Fruit fly (Drosophila melanogaster): Measurements from ENCODE around the gene CG40486.
A peak's percentile ranks its signal among the peaks of the same experiment; 100 is the strongest.

CG40486 gene

DNA sequence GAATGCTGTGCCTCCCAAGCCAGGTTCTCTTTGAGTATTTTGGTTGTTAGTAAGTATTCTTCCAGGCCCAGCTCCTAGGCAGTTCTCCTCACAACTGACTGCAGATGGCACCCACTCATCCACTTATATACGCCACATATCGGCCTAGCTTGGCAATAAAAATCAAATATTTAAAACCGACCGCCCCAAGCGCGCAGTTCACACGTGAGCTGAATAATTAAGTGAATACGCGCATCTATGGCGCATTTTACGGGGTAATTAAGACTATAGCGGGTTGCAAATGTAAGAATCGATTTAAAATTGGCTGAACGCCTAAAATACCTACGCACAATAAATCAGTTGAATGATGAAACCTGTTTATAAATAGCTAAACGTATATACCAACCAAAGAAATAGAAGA lies at the start of gene CG40486:
Gene CG40486, minus strand, starts transcription at position 101 of the 400 bp plus-strand sequence.
- no peak for TF ChIP-seq CG8159 (tag; optimal IDR thresholded peaks at IDR 0.05)
- TF ChIP-seq gl (tag; optimal IDR thresholded peaks at IDR 0.05): no peak
- TF ChIP-seq Pif1B (GFP tag; optimal IDR thresholded peaks at IDR 0.05): no peak
- no peak for TF ChIP-seq fd96Ca (GFP tag; IDR thresholded peaks at IDR 0.05)
- no peak for TF ChIP-seq EcR (GFP tag; optimal IDR thresholded peaks at IDR 0.05)
- TF ChIP-seq CG15710 (tag; optimal IDR thresholded peaks at IDR 0.05): no peak
- no peak for TF ChIP-seq CG4496 (GFP tag; IDR thresholded peaks at IDR 0.05)
- TF ChIP-seq Pif1A (GFP tag; optimal IDR thresholded peaks at IDR 0.05): no peak
- TF ChIP-seq CG10348 (GFP tag; IDR thresholded peaks at IDR 0.05): no peak
- no peak for TF ChIP-seq Ets98B (GFP tag; IDR thresholded peaks at IDR 0.05)
- TF ChIP-seq CG13204 (GFP tag; optimal IDR thresholded peaks at IDR 0.05): no peak
- TF ChIP-seq CG8301 (tag; optimal IDR thresholded peaks at IDR 0.05): no peak
- no peak for TF ChIP-seq rn (GFP tag; IDR thresholded peaks at IDR 0.05)

DNA sequence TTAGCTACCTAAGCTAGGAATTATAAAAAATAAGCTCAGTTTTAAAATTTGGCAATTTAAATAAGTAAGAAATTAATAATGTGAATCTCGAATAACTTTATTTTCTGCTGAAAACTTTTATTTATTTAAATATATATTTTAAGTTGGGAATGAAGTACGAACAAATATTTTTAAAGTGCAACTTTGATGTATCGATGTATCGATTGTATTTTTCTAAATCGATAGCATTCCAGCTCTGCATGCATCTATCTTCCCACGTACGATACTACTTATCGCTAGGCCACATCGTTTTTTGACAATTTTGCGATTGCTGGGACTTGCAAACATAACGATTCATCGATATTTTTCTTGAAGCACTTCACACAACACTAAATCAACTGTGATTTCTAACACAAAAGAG lies 47.5 kb upstream of the CG40486 start:
- TF ChIP-seq Pif1A (GFP tag; optimal IDR thresholded peaks at IDR 0.05): no peak
- TF ChIP-seq CG14655 (GFP tag; optimal IDR thresholded peaks at IDR 0.05): peak; percentile 18

DNA sequence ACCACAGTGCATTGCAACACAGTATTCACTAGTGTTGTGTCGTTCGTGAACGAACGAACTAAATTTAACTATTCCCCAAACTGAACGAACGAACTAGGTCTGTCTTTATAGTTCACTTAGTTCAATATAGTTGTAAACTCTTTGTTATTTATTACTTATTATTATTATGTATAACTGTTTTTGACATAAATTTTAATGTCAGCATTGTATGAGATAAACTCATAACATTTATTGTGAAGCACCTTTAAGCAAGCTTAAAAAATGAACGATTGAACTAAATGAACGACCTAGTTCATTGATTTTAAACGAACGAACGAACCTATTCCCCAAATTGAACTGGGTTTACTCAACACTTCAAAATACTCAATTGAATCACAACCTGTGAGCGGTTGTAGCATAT lies 47.0 kb upstream of the CG40486 start:
- TF ChIP-seq CG13204 (GFP tag; optimal IDR thresholded peaks at IDR 0.05): no peak
- no peak for TF ChIP-seq Snoo (tag; optimal IDR thresholded peaks at IDR 0.05)

DNA sequence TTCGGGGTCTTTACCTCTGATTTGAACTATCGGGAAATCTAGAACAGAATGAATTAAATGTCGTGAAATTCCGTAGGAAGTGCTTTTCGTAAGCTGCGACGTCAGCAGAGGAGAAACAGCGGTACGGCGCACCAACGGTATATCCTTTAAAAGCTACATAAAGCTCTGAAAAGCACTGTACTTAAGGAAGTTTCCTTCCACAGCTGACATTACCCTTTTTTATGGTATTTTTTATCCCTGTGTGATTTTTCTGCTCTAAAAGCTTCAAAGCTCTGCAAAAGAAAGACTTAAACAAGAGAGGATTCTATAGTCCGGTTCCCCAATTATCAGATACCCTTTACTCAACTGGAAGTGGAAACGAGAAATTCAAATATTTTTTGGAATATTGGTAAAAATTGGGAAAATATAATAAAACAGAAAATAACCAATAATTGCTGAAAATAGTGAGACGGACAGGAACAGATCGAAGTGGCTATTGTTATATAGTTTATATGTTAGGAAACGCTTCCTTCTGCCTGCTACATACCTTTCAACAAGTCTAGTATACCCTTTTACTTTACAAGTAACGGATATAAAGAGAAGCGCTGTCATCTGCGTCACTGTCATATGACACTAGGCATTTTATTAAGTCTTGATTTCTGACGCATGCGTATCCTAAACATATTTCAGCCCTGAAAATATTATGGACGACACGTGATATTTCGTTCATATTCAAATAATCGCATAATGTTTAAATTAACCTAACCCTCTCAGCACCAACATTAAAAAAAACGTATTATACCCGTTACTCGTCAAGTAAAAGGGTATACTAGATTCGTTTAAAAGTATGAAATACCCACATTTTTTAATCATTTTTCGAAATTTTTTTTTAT lies 44.9 kb upstream of the CG40486 start, which contains the start of the genes stnA and stnB:
Gene stnA, minus strand, starts transcription at position 51 of the 872 bp plus-strand sequence.
Gene stnB, minus strand, starts transcription at position 51 of the 872 bp plus-strand sequence.
- TF ChIP-seq CG15710 (tag; optimal IDR thresholded peaks at IDR 0.05) (peak; percentile 2), CG14655 (GFP tag; optimal IDR thresholded peaks at IDR 0.05) (peak; percentile 15), CG8159 (tag; optimal IDR thresholded peaks at IDR 0.05) (peak; percentile 40), Ets98B (GFP tag; IDR thresholded peaks at IDR 0.05) (no peak), Pif1A (GFP tag; optimal IDR thresholded peaks at IDR 0.05) (no peak), CG9948 (tag; optimal IDR thresholded peaks at IDR 0.05) (no peak)

DNA sequence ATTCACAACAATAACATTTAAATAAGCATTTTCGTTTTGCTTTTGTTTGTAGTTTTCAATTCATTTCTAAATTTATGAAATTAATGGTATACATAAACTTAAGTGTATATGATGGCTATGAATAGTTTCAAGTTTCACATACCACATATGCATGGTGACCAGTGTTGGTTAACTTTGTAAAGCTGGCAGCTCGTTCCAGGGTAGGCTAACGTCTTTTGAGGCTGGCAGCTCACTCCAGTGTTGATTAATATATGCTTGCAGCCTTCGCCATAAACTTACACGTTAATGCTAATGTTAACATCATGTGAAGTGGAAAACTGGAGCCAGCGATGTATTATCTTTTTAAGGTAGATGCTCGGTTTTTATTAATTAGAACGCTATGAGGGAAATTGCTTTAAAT lies 21.6 kb upstream of the CG40486 start:
- no peak for TF ChIP-seq Pif1B (GFP tag; optimal IDR thresholded peaks at IDR 0.05)
- TF ChIP-seq Pif1A (GFP tag; optimal IDR thresholded peaks at IDR 0.05): no peak
- no peak for TF ChIP-seq CG10348 (GFP tag; IDR thresholded peaks at IDR 0.05)
- no peak for TF ChIP-seq CG8159 (tag; optimal IDR thresholded peaks at IDR 0.05)
- TF ChIP-seq D1 (tag; optimal IDR thresholded peaks at IDR 0.05): no peak
- TF ChIP-seq CG9948 (tag; optimal IDR thresholded peaks at IDR 0.05): no peak

DNA sequence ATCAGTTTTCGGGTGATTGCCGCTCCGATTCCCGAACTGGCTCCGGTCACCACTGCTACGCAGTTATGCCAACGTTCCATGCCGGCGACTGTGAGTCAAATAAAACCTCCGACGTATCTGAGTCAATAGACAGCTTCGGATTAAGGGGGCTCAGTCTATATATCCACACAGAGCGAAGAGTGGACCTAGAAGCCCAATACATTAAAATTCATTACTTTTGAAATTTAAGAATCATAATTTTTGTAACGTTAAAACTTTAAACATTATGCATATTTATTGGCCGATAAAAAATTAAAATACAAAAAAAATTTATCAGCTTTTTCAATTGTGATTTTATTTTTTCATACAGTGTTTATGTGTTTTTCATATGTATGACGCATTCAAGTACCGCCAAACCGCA lies 2.4 kb upstream of the CG40486 start, which contains the start of gene CG40485:
Gene CG40485, minus strand, starts transcription at position 101 of the 400 bp plus-strand sequence.
- TF ChIP-seq rn (GFP tag; IDR thresholded peaks at IDR 0.05): no peak
- no peak for TF ChIP-seq CG14655 (GFP tag; optimal IDR thresholded peaks at IDR 0.05)
- TF ChIP-seq CG15710 (tag; optimal IDR thresholded peaks at IDR 0.05): no peak
- no peak for TF ChIP-seq CG4496 (GFP tag; IDR thresholded peaks at IDR 0.05)
- no peak for TF ChIP-seq CG8159 (tag; optimal IDR thresholded peaks at IDR 0.05)
- no peak for TF ChIP-seq gl (tag; optimal IDR thresholded peaks at IDR 0.05)
- no peak for TF ChIP-seq CG12605 (GFP tag; IDR thresholded peaks at IDR 0.05)
- no peak for TF ChIP-seq D1 (tag; optimal IDR thresholded peaks at IDR 0.05)

DNA sequence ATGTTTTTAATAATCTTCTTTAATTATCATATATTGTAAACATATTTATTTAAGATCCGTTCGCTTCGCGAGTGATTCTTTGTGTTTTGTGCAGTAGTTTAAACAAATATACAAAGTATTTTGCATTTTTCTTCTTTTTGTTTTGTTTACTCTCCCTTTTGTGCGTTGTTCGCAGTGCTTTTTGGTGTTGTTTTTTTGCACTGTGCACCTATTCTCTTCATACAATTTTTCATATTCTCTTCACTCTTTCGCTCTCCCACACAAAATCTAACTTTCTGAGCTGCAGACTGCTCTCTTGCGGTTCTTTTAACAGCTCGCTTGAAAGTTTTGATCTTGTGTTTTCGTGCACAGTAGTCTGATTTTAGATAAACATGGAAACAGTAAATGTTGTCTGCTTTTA lies 9.9 kb downstream of the CG40486 start:
- peak; percentile 57 for TF ChIP-seq CG12605 (GFP tag; IDR thresholded peaks at IDR 0.05)
- TF ChIP-seq CG4496 (GFP tag; IDR thresholded peaks at IDR 0.05): peak; percentile 66; the same call in 2 of the 3 replicates

DNA sequence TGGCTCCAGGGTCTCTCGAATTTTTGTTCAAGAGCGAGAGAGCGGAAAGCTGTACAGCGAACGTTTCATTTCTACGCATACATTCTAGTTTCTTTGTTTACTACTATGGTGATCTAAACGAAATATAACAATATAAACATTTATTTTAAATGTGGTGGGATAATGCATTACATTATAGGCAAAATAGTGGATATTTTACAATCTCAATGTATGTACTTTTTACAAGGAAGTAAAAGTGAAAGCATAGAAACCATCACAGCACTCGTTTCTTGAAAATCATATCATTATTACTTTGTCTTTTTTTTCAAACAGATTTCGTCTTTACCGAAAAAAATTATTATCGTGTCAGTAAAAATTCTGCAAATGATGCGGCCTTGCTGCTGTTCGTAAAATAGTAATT lies 14.9 kb downstream of the CG40486 start, which contains the start of gene Cnep1r1:
Gene Cnep1r1, plus strand, starts transcription at position 301 of the 400 bp plus-strand sequence.
- TF ChIP-seq CG10348 (GFP tag; IDR thresholded peaks at IDR 0.05) (no peak), CG32121 (GFP tag; IDR thresholded peaks at IDR 0.05) (no peak), rn (GFP tag; IDR thresholded peaks at IDR 0.05) (no peak), Pif1B (GFP tag; optimal IDR thresholded peaks at IDR 0.05) (no peak), CG8301 (tag; optimal IDR thresholded peaks at IDR 0.05) (no peak), gl (tag; optimal IDR thresholded peaks at IDR 0.05) (no peak), CG17806 (tag; optimal IDR thresholded peaks at IDR 0.05) (no peak), CG8159 (tag; optimal IDR thresholded peaks at IDR 0.05) (no peak), CG14655 (GFP tag; optimal IDR thresholded peaks at IDR 0.05) (no peak)
